Fruit fly (Drosophila melanogaster) ovary, adult (tissue): ENCODE data around the gene yip7.
A peak's percentile ranks its signal among the peaks of the same experiment; 100 is the strongest.

Experiments used
- CG17801 ChIP-seq: fragments of 200-800 bp; optimal IDR thresholded peaks from 2 replicates; lab custom pipeline; 2019; ENCODE audit warnings: missing biosample characterization, mild to moderate bottlenecking, missing genetic modification characterization, moderate library complexity; ENCODE audit not compliant: partially characterized antibody

The yip7 gene

dm6 chr3L:6038720-6039205, 3.7 kb downstream of the yip7 start, which contains the start of gene Jon65Aiv:
TSS of gene Jon65Aiv (plus strand) at chr3L:6039155.
- no peak for TF ChIP-seq CG17801 (GFP tag; lab: Kevin White, UChicago)

dm6 chr3L:6050230-6050807, 15.3 kb downstream of the yip7 start, which contains the start of gene Jon65Aiii:
TSS of gene Jon65Aiii (plus strand) at chr3L:6050757.
- TF ChIP-seq CG17801 (GFP tag; lab: Kevin White, UChicago), result no peak

dm6 chr3L:6052021-6052420, 17.0 kb downstream of the yip7 start, which contains the start of gene Jon65Aii:
TSS of gene Jon65Aii (plus strand) at chr3L:6052321.
- no peak for TF ChIP-seq CG17801 (GFP tag; lab: Kevin White, UChicago)

- no peak for TF ChIP-seq CG17801 (GFP tag; lab: Kevin White, UChicago)
These were observed 19.3 kb downstream of the yip7 start, which contains the start of gene Jon65Ai for dm6 chr3L:6054343-6054742. TSS of gene Jon65Ai (minus strand) at chr3L:6054443.

dm6 chr3L:6054803-6055202, 19.8 kb downstream of the yip7 start, which contains the start of gene tant:
TSS of gene tant (plus strand) at chr3L:6055136.
- no peak for TF ChIP-seq CG17801 (GFP tag; lab: Kevin White, UChicago)

dm6 chr3L:6059062-6059708, 24.2 kb downstream of the yip7 start, which contains the start of gene CG6592:
TSS of gene CG6592 (plus strand) at chr3L:6059658.
- TF ChIP-seq CG17801 (GFP tag; lab: Kevin White, UChicago), result no peak

- TF ChIP-seq CG17801 (GFP tag; lab: Kevin White, UChicago), result no peak
These were observed 28.0 kb downstream of the yip7 start, which contains the start of gene CG10472 for dm6 chr3L:6062860-6063607. TSS of gene CG10472 (minus strand) at chr3L:6062910.

- TF ChIP-seq CG17801 (GFP tag; lab: Kevin White, UChicago), result no peak
These were observed 30.9 kb downstream of the yip7 start, which contains the start of gene CG42269 for dm6 chr3L:6065881-6066389. TSS of gene CG42269 (plus strand) at chr3L:6066296.

dm6 chr3L:6068178-6068577, 33.2 kb downstream of the yip7 start:
- no peak for TF ChIP-seq CG17801 (GFP tag; lab: Kevin White, UChicago)

dm6 chr3L:6070119-6070518, 35.1 kb downstream of the yip7 start:
- TF ChIP-seq CG17801 (GFP tag; lab: Kevin White, UChicago), result no peak

dm6 chr3L:6071454-6072189, 36.6 kb downstream of the yip7 start, which contains the start of gene CG6602:
TSS of gene CG6602 (plus strand) at chr3L:6072139.
- peak; percentile 48 for TF ChIP-seq CG17801 (GFP tag; lab: Kevin White, UChicago)

- peak; percentile 55 for TF ChIP-seq CG17801 (GFP tag; lab: Kevin White, UChicago)
These were observed 40.1 kb downstream of the yip7 start, which contains the start of the genes CG13295 and CG6610 for dm6 chr3L:6074975-6075692. TSS of gene CG13295 (minus strand) at chr3L:6075245. TSS of gene CG6610 (plus strand) at chr3L:6075536.

- TF ChIP-seq CG17801 (GFP tag; lab: Kevin White, UChicago), result no peak
These were observed 41.4 kb downstream of the yip7 start, which contains the start of gene ssp6 for dm6 chr3L:6076429-6076828. TSS of gene ssp6 (plus strand) at chr3L:6076722.
